Worm (Caenorhabditis elegans) whole organism, L4/young adult: ENCODE measurements around the gene nhr-252.

Experiments
- W03F9.2 ChIP-seq: fragments of 150-350 bp; optimal IDR thresholded peaks from 2 replicates; lab custom pipeline; 2014; ENCODE audit warnings: missing biosample characterization, missing genetic modification characterization
- dao-5 ChIP-seq: sonication (generic microtip); optimal IDR thresholded peaks from 2 replicates; lab custom pipeline; 2016; ENCODE audit warnings: missing genotype, missing genetic modification characterization, moderate library complexity, missing compliant biosample characterization
- him-1 ChIP-seq: sonication (generic microtip); optimal IDR thresholded peaks from 2 replicates; lab custom pipeline; 2016; ENCODE audit warnings: missing genotype, missing genetic modification reagents, missing genetic modification characterization, missing compliant biosample characterization

- TF ChIP-seq him-1 = no peak
- no peak for TF ChIP-seq W03F9.2 (tag; lab: Kevin White, UChicago)
- TF ChIP-seq dao-5 (tag; lab: Kevin White, UChicago) = no peak
Observed at ce11 chrV:449130-449529, 44.7 kb downstream of the nhr-252 start, which contains the start of gene srh-35.
